Worm (Caenorhabditis elegans) whole organism, midembryonic: ENCODE measurements around the gene F17C11.2.

Experiments
- T22C8.4 ChIP-seq: fragments of 200-800 bp; sonication (Bioruptor generic); IDR thresholded peaks from 2 replicates; pipeline ENCODE4 v1.3.6; 2022; ENCODE audit warnings: missing genetic modification characterization, missing compliant biosample characterization
- flt-1 ChIP-seq: fragments of 200-800 bp; sonication (Bioruptor generic); IDR thresholded peaks from 2 replicates; pipeline ENCODE4 v1.3.6; 2022; ENCODE audit warnings: missing genetic modification characterization, missing compliant biosample characterization
- klf-2 ChIP-seq: fragments of 200-800 bp; sonication (Bioruptor generic); conservative IDR thresholded peaks from 2 replicates; pipeline ENCODE4 v1.3.6; 2022; ENCODE audit warnings: missing genetic modification reagents, missing genetic modification characterization, missing compliant biosample characterization
- med-1 ChIP-seq: sonication (generic microtip); optimal IDR thresholded peaks from 2 replicates; lab custom pipeline; 2017; ENCODE audit warnings: missing genetic modification characterization, mild to moderate bottlenecking, missing compliant biosample characterization, antibody characterized with exemption, missing genetic modification reagents; ENCODE audit not compliant: insufficient read depth
- ref-1 ChIP-seq: fragments of 200-800 bp; sonication (Bioruptor generic); conservative IDR thresholded peaks from 2 replicates; pipeline ENCODE4 v1.3.6; 2022; ENCODE audit warnings: missing genetic modification reagents, missing genetic modification characterization, missing compliant biosample characterization
- tab-1 ChIP-seq: fragments of 200-800 bp; sonication (Bioruptor generic); IDR thresholded peaks from 2 replicates; pipeline ENCODE4 v1.3.6; 2022; ENCODE audit warnings: missing genetic modification characterization, missing compliant biosample characterization
- ztf-29 ChIP-seq: fragments of 200-800 bp; sonication (Bioruptor generic); IDR thresholded peaks from 2 replicates; pipeline ENCODE4 v1.3.6; 2022; ENCODE audit warnings: missing genetic modification reagents, missing genetic modification characterization, missing compliant biosample characterization

DNA sequence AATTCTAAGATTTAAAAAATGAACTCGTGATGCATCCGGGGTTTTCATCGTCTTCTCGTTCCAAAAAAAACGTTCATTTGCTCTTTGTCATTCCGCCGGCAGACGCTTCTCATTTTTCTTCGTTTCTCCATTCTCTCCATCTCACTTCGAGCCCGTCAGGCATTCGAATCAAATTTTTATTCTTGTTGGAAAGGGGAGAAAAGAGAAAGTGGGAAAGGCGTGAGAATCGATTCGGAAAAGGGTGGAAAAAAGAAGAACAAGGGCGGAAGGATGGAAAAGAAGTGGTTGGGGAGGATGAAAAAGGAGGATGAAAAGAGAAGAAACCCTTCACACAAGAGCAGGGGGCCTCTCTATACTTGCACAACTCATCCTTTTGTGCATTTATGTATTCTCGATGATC is 43.2 kb upstream of the F17C11.2 start:
- TF ChIP-seq T22C8.4 (GFP tag; lab: Robert Waterston, UW) (no peak), ref-1 (GFP tag; lab: Robert Waterston, UW) (no peak), ztf-29 (GFP tag; lab: Robert Waterston, UW) (no peak), klf-2 (GFP tag; lab: Robert Waterston, UW) (no peak), med-1 (GFP tag; lab: Kevin White, UChicago) (no peak), flt-1 (GFP tag; lab: Robert Waterston, UW) (no peak), tab-1 (GFP tag; lab: Robert Waterston, UW) (no peak)
